Worm (Caenorhabditis elegans): ENCODE data around the gene K07G6.1.

ce11 chrII:1782474-1782873 lies 41.1 kb downstream of the K07G6.1 start, which contains the start of gene math-4:
- TF ChIP-seq ztf-11 (tag; optimal IDR thresholded peaks at IDR 0.05) (no peak), ama-1 (optimal IDR thresholded peaks at IDR 0.05) (no peak), aly-2 (tag; optimal IDR thresholded peaks at IDR 0.05) (no peak), Y105C5A.15 (GFP tag; IDR thresholded peaks at IDR 0.05) (no peak), lsy-2 (tag; optimal IDR thresholded peaks at IDR 0.05) (no peak), egl-27 (tag; optimal IDR thresholded peaks at IDR 0.05) (no peak), pha-4 (GFP tag; IDR thresholded peaks at IDR 0.05) (no peak), pha-4 (tag; optimal IDR thresholded peaks at IDR 0.05) (no peak)

Data from whole organism, L4 larva.